Worm (Caenorhabditis elegans) whole organism, L4/young adult: Measurements from ENCODE around the gene fln-1.

Experiments used
- W03F9.2 ChIP-seq: fragments of 150-350 bp; optimal IDR thresholded peaks from 2 replicates; lab custom pipeline; 2014; ENCODE audit warnings: missing biosample characterization, missing genetic modification characterization
- him-1 ChIP-seq: sonication (generic microtip); optimal IDR thresholded peaks from 2 replicates; lab custom pipeline; 2016; ENCODE audit warnings: missing genotype, missing genetic modification reagents, missing genetic modification characterization, missing compliant biosample characterization

DNA sequence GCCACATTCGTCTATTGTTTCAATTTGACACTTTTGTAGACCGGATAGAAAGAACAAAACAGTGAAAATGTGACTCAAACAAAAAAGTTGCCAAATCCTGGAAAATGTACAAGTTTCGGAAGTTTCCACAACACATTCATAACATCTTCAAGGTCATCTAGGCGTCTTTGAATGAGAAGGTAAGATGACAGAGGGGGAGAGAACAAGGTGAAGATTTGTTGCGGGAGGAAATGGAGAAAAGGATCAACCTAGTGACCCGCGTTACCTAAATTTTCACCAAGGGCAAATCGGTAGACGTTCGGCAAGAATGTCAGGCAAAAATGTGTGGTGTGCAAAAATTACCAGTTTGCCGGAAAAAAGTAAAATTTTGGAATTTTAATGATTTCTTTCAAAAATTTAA lies 2.0 kb upstream of the fln-1 start:
- no peak for TF ChIP-seq W03F9.2
- TF ChIP-seq him-1, result no peak
